Fruit fly (Drosophila melanogaster) whole organism, embryonic: ENCODE data around the gene PAN3.
A peak's percentile ranks its signal among the peaks of the same experiment; 100 is the strongest.

Experiments used
- Atf-2 ChIP-seq: fragments of 200-800 bp; sonication (Bioruptor generic); optimal IDR thresholded peaks from 2 replicates; lab custom pipeline; 2016; ENCODE audit warnings: missing biosample characterization, missing genetic modification characterization
- Atf6 ChIP-seq: fragments of 200-800 bp; sonication (Bioruptor generic); IDR thresholded peaks from 2 replicates; pipeline ENCODE4 v1.3.6; 2022; ENCODE audit warnings: missing biosample characterization, missing genetic modification characterization
- CG1024 ChIP-seq: fragments of 200-800 bp; sonication (Bioruptor generic); IDR thresholded peaks from 2 replicates; pipeline ENCODE4 v1.3.6; 2022; ENCODE audit warnings: missing biosample characterization, missing genetic modification characterization
- CG11398 ChIP-seq: fragments of 200-800 bp; sonication (Bioruptor generic); optimal IDR thresholded peaks from 2 replicates; lab custom pipeline; 2016; ENCODE audit warnings: missing biosample characterization, missing genetic modification characterization
- CG11456 ChIP-seq: fragments of 200-800 bp; sonication (Bioruptor generic); IDR thresholded peaks from 3 replicates; pipeline ENCODE4 v1.3.6; 2022; ENCODE audit warnings: missing biosample characterization, missing genetic modification characterization
- CG13123 ChIP-seq: fragments of 200-800 bp; sonication (Bioruptor generic); optimal IDR thresholded peaks from 2 replicates; lab custom pipeline; 2016; ENCODE audit warnings: missing biosample characterization, missing genetic modification characterization
- CG14014 ChIP-seq: fragments of 200-800 bp; sonication (Bioruptor generic); IDR thresholded peaks from 2 replicates; pipeline ENCODE4 v1.3.6; 2022; ENCODE audit warnings: missing biosample characterization, missing genetic modification characterization
- CG15514 ChIP-seq: fragments of 200-800 bp; sonication (Bioruptor generic); optimal IDR thresholded peaks from 3 replicates; lab custom pipeline; 2017; ENCODE audit warnings: missing biosample characterization, missing genetic modification characterization, mild to moderate bottlenecking, moderate library complexity, missing genetic modification reagents
- CG16813 ChIP-seq: fragments of 200-800 bp; sonication (Bioruptor generic); IDR thresholded peaks from 3 replicates; pipeline ENCODE4 v1.3.6; 2022; ENCODE audit warnings: missing biosample characterization, missing genetic modification characterization; ENCODE audit not compliant: partially characterized antibody
- CG1792 ChIP-seq: fragments of 200-800 bp; sonication (Bioruptor generic); optimal IDR thresholded peaks from 2 replicates; lab custom pipeline; 2016; ENCODE audit warnings: missing biosample characterization, missing genetic modification characterization
- CG2129 ChIP-seq: fragments of 200-800 bp; sonication (Bioruptor generic); IDR thresholded peaks from 2 replicates; pipeline ENCODE4 v1.3.6; 2022; ENCODE audit warnings: missing biosample characterization, missing genetic modification characterization; ENCODE audit not compliant: partially characterized antibody
- CG33213 ChIP-seq: fragments of 200-800 bp; sonication (Bioruptor generic); optimal IDR thresholded peaks from 3 replicates; lab custom pipeline; 2016; ENCODE audit warnings: missing biosample characterization, missing genetic modification characterization
- CG33557 ChIP-seq: fragments of 200-800 bp; sonication (Bioruptor generic); optimal IDR thresholded peaks from 2 replicates; lab custom pipeline; 2019; ENCODE audit warnings: missing biosample characterization, mild to moderate bottlenecking, missing genetic modification characterization, moderate library complexity
- CG3407 ChIP-seq: fragments of 200-800 bp; sonication (Bioruptor generic); optimal IDR thresholded peaks from 2 replicates; lab custom pipeline; 2018; ENCODE audit warnings: missing biosample characterization, mild to moderate bottlenecking, missing genetic modification characterization
- CG3838 ChIP-seq: fragments of 200-800 bp; sonication (Bioruptor generic); optimal IDR thresholded peaks from 3 replicates; lab custom pipeline; 2016; ENCODE audit warnings: missing biosample characterization, missing genetic modification characterization
- CG4360 ChIP-seq: fragments of 200-800 bp; sonication (Bioruptor generic); IDR thresholded peaks from 2 replicates; pipeline ENCODE4 v1.3.6; 2022; ENCODE audit warnings: missing biosample characterization, missing genetic modification characterization
- CG4617 ChIP-seq: fragments of 200-800 bp; sonication (Bioruptor generic); optimal IDR thresholded peaks from 3 replicates; lab custom pipeline; 2016; ENCODE audit warnings: missing biosample characterization, missing genetic modification characterization, borderline replicate concordance
- CG4707 ChIP-seq: fragments of 200-800 bp; sonication (Bioruptor generic); optimal IDR thresholded peaks from 2 replicates; lab custom pipeline; 2018; ENCODE audit warnings: missing biosample characterization, mild to moderate bottlenecking, missing genetic modification characterization, moderate library complexity
- CG6254 ChIP-seq: fragments of 200-800 bp; sonication (Bioruptor generic); optimal IDR thresholded peaks from 3 replicates; lab custom pipeline; 2017; ENCODE audit warnings: mild to moderate bottlenecking, missing biosample characterization, missing genetic modification reagents, missing genetic modification characterization
- CG6689 ChIP-seq: fragments of 200-800 bp; sonication (Bioruptor generic); IDR thresholded peaks from 2 replicates; pipeline ENCODE4 v1.3.6; 2022; ENCODE audit warnings: missing biosample characterization, missing genetic modification characterization
- CG6854 ChIP-seq: fragments of 200-800 bp; sonication (Bioruptor generic); optimal IDR thresholded peaks from 3 replicates; lab custom pipeline; 2017; ENCODE audit warnings: missing biosample characterization, mild to moderate bottlenecking, missing genetic modification characterization
- CG7987 ChIP-seq: fragments of 200-800 bp; sonication (Bioruptor generic); optimal IDR thresholded peaks from 2 replicates; lab custom pipeline; 2018; ENCODE audit warnings: missing biosample characterization, mild to moderate bottlenecking, missing genetic modification characterization, moderate library complexity
- CG8281 ChIP-seq: fragments of 200-800 bp; sonication (Bioruptor generic); optimal IDR thresholded peaks from 2 replicates; lab custom pipeline; 2018; ENCODE audit warnings: missing biosample characterization, mild to moderate bottlenecking, missing genetic modification characterization, moderate library complexity
- CG9215 ChIP-seq: fragments of 200-800 bp; sonication (Bioruptor generic); IDR thresholded peaks from 2 replicates; pipeline ENCODE4 v1.3.6; 2022; ENCODE audit warnings: missing biosample characterization, missing genetic modification characterization
- CG9817 ChIP-seq: fragments of 200-800 bp; sonication (Bioruptor generic); optimal IDR thresholded peaks from 2 replicates; lab custom pipeline; 2018; ENCODE audit warnings: missing biosample characterization, mild to moderate bottlenecking, missing genetic modification characterization, moderate library complexity
- CHES-1-like ChIP-seq: fragments of 200-800 bp; sonication (Bioruptor generic); optimal IDR thresholded peaks from 2 replicates; lab custom pipeline; 2016; ENCODE audit warnings: missing biosample characterization, missing genetic modification characterization
- Camta ChIP-seq: fragments of 200-800 bp; sonication (Bioruptor generic); optimal IDR thresholded peaks from 2 replicates; lab custom pipeline; 2016; ENCODE audit warnings: missing biosample characterization, missing genetic modification characterization
- D19B ChIP-seq: fragments of 200-800 bp; sonication (Bioruptor generic); optimal IDR thresholded peaks from 2 replicates; lab custom pipeline; 2017; ENCODE audit warnings: missing biosample characterization, mild to moderate bottlenecking, missing genetic modification characterization
- Doc2 ChIP-seq: fragments of 200-800 bp; sonication (Bioruptor generic); IDR thresholded peaks from 2 replicates; pipeline ENCODE4 v1.3.6; 2022; ENCODE audit warnings: missing biosample characterization, missing genetic modification characterization
- Eip74EF ChIP-seq, 2 experiments: fragments of 200-800 bp in 1 of 2; fragments of >200 bp in 1 of 2; sonication (Bioruptor generic) in 1 of 2; optimal IDR thresholded peaks; 2 replicates each; lab custom pipeline; 2017 to 2019; ENCODE audit warnings: missing biosample characterization in 2 of 2, missing genetic modification characterization in 2 of 2, mild to moderate bottlenecking in 1 of 2, moderate library complexity in 1 of 2
- HLH54F ChIP-seq: fragments of 200-800 bp; sonication (Bioruptor generic); optimal IDR thresholded peaks from 3 replicates; lab custom pipeline; 2016; ENCODE audit warnings: missing biosample characterization, missing genetic modification characterization
- Hsf ChIP-seq: fragments of 200-800 bp; sonication (Bioruptor generic); optimal IDR thresholded peaks from 3 replicates; lab custom pipeline; 2016; ENCODE audit warnings: missing biosample characterization, missing genetic modification characterization
- Lpt ChIP-seq: fragments of >200 bp; optimal IDR thresholded peaks from 2 replicates; lab custom pipeline; 2018; ENCODE audit warnings: missing biosample characterization, missing genetic modification characterization
- Nf-YA ChIP-seq: fragments of 200-800 bp; sonication (Bioruptor generic); IDR thresholded peaks from 2 replicates; pipeline ENCODE4 v1.3.6; 2022; ENCODE audit warnings: missing biosample characterization, missing genetic modification characterization
- Sin3A ChIP-seq: fragments of >200 bp; optimal IDR thresholded peaks from 2 replicates; lab custom pipeline; 2018
- ash1 ChIP-seq: fragments of 200-800 bp; sonication (Bioruptor generic); optimal IDR thresholded peaks from 2 replicates; lab custom pipeline; 2018; ENCODE audit warnings: missing biosample characterization, mild to moderate bottlenecking, missing genetic modification characterization
- caup ChIP-seq: fragments of 200-800 bp; sonication (Bioruptor generic); optimal IDR thresholded peaks from 3 replicates; lab custom pipeline; 2017; ENCODE audit warnings: missing biosample characterization, mild to moderate bottlenecking, missing genetic modification characterization, moderate library complexity; ENCODE audit not compliant: severe bottlenecking
- chinmo ChIP-seq: fragments of 200-800 bp; sonication (Bioruptor generic); IDR thresholded peaks from 4 replicates; pipeline ENCODE4 v1.3.6; 2022; ENCODE audit warnings: missing biosample characterization, missing genetic modification characterization; ENCODE audit not compliant: partially characterized antibody
- dm ChIP-seq: fragments of 200-800 bp; sonication (Bioruptor generic); optimal IDR thresholded peaks from 3 replicates; lab custom pipeline; 2016; ENCODE audit warnings: missing biosample characterization, missing genetic modification characterization
- en ChIP-seq: fragments of 200-800 bp; sonication (Bioruptor generic); optimal IDR thresholded peaks from 2 replicates; lab custom pipeline; 2016; ENCODE audit warnings: missing biosample characterization, missing genetic modification characterization
- fd96Cb ChIP-seq: fragments of 200-800 bp; sonication (Bioruptor generic); optimal IDR thresholded peaks from 2 replicates; lab custom pipeline; 2018; ENCODE audit warnings: missing biosample characterization, mild to moderate bottlenecking, missing genetic modification characterization, moderate library complexity
- gce ChIP-seq: fragments of 200-800 bp; sonication (Bioruptor generic); IDR thresholded peaks from 3 replicates; pipeline ENCODE4 v1.3.6; 2022; ENCODE audit warnings: missing biosample characterization, missing genetic modification characterization
- hkb ChIP-seq, 2 experiments: fragments of 200-800 bp in 1 of 2; fragments of >200 bp in 1 of 2; sonication (Bioruptor generic) in 1 of 2; IDR thresholded peaks in 1 of 2; optimal IDR thresholded peaks in 1 of 2; 2 replicates each; pipeline versions ENCODE4 v1.3.6 to Lab custom; 2017 to 2022; ENCODE audit warnings: missing biosample characterization in 1 of 2, missing genetic modification characterization in 1 of 2
- kni ChIP-seq: fragments of 200-800 bp; sonication (Bioruptor generic); optimal IDR thresholded peaks from 3 replicates; lab custom pipeline; 2017; ENCODE audit warnings: mild to moderate bottlenecking, missing biosample characterization, missing genetic modification reagents, missing genetic modification characterization
- nau ChIP-seq: fragments of 200-800 bp; sonication (Bioruptor generic); optimal IDR thresholded peaks from 3 replicates; lab custom pipeline; 2017; ENCODE audit warnings: missing biosample characterization, mild to moderate bottlenecking, missing genetic modification characterization, missing genetic modification reagents
- run ChIP-seq: fragments of 200-800 bp; sonication (Bioruptor generic); optimal IDR thresholded peaks from 3 replicates; lab custom pipeline; 2018; ENCODE audit warnings: missing biosample characterization, mild to moderate bottlenecking, missing genetic modification characterization
- tll ChIP-seq, 2 experiments: fragments of 200-800 bp in 1 of 2; fragments of >200 bp in 1 of 2; sonication (Bioruptor generic) in 1 of 2; optimal IDR thresholded peaks; 2 replicates each; lab custom pipeline; 2017 to 2019; ENCODE audit warnings: missing biosample characterization in 2 of 2, missing genetic modification characterization in 2 of 2, mild to moderate bottlenecking in 1 of 2, moderate library complexity in 1 of 2
- trh ChIP-seq: fragments of 200-800 bp; sonication (Bioruptor generic); optimal IDR thresholded peaks from 2 replicates; lab custom pipeline; 2016; ENCODE audit warnings: missing biosample characterization, missing genetic modification characterization
- zen2 ChIP-seq: fragments of 200-800 bp; sonication (Bioruptor generic); IDR thresholded peaks from 3 replicates; pipeline ENCODE4 v1.3.6; 2022; ENCODE audit warnings: missing biosample characterization, missing genetic modification characterization; ENCODE audit not compliant: partially characterized antibody

Gene PAN3

DNA sequence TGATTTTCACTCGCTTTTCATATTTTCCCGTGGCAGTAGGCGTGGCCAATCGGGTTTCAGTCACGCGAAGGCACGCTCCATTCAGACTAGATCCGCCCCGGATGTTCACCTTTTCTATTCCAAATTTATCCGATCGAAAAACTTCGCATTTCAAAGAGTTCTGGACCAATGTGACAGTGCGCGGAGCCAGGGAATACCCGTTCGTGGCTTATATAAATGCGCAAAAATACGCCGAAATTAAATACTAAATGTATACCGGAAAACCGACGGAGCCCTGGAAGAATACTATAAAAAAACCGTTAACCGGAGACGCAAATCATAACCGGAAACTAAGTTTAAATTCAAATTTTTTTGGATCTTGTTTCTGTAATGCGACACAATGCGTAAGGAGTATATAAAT, 56.6 kb downstream of the PAN3 start, which contains the start of gene promL (continued):
- TF ChIP-seq CG9215 (GFP tag; lab: Robert Waterston, UW) (no peak), CHES-1-like (GFP tag; lab: Kevin White, UChicago) (peak; percentile 61), CG3838 (peak; percentile 15), fd96Cb (no peak), CG15514 (peak; percentile 88), gce (GFP tag; lab: Robert Waterston, UW) (no peak)

DNA sequence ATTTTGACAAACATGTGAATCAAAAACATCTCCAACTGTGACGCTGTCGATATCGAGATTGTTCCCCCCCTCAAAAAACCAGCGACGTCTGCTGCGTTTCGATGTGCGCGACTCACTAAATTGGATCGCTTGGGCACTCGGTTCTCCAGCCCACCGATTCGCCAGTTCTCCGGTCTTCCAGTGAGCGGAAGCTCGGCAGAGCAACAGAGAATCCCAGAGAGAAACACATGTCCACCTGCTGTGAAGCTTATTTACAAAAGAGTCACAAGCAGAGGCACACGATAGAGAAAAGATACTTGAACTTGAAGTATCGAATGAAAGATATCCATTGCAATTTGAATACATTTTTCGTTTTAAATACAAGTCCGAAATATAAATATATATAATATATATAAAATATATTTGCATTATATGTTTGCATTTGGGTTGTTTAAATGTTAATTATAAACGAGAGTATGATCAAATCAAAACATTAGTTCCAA, 63.2 kb downstream of the PAN3 start:
- TF ChIP-seq Hsf (GFP tag; lab: Kevin White, UChicago), result no peak
- TF ChIP-seq hkb (optimal IDR thresholded peaks at IDR 0.05; lab: Kevin White, UChicago), result no peak
- no peak for TF ChIP-seq hkb (GFP tag; IDR thresholded peaks at IDR 0.05; lab: Robert Waterston, UW)
- no peak for TF ChIP-seq CG33213 (GFP tag; lab: Kevin White, UChicago)
- TF ChIP-seq run, result no peak
- no peak for TF ChIP-seq CG4617 (GFP tag; lab: Kevin White, UChicago)
- TF ChIP-seq en, result no peak
- peak; percentile 9 for TF ChIP-seq nau
- no peak for TF ChIP-seq ash1 (GFP tag; lab: Kevin White, UChicago)
- TF ChIP-seq CG14014, result no peak
- TF ChIP-seq CG2129 (GFP tag; lab: Robert Waterston, UW), result no peak
- TF ChIP-seq Eip74EF (GFP tag; optimal IDR thresholded peaks at IDR 0.05; lab: Kevin White, UChicago), result peak in 1 of 2 experiments; percentile 1
- TF ChIP-seq tll (GFP tag; optimal IDR thresholded peaks at IDR 0.05; lab: Kevin White, UChicago), result no peak
- TF ChIP-seq Atf-2, result no peak
- no peak for TF ChIP-seq CG1792
- TF ChIP-seq trh (GFP tag; lab: Kevin White, UChicago), result no peak
- no peak for TF ChIP-seq zen2
- TF ChIP-seq Nf-YA (GFP tag; lab: Robert Waterston, UW), result no peak
- no peak for TF ChIP-seq CG4360
- no peak for TF ChIP-seq CG16813 (GFP tag; lab: Robert Waterston, UW)
- no peak for TF ChIP-seq CG13123 (GFP tag; lab: Kevin White, UChicago)
- TF ChIP-seq HLH54F, result no peak
- no peak for TF ChIP-seq Camta (GFP tag; lab: Kevin White, UChicago)
- peak; percentile 70; the same call in 1 of the 4 replicates for TF ChIP-seq chinmo (GFP tag; lab: Robert Waterston, UW)
- no peak for TF ChIP-seq CG9817 (tag; lab: Kevin White, UChicago)
- TF ChIP-seq Sin3A (lab: Kevin White, UChicago), result no peak
- no peak for TF ChIP-seq CG6689 (GFP tag; lab: Robert Waterston, UW)
- TF ChIP-seq kni (GFP tag; lab: Kevin White, UChicago), result no peak
- TF ChIP-seq caup, result peak; percentile 14
- TF ChIP-seq Doc2, result no peak
- TF ChIP-seq CG33557 (GFP tag; lab: Kevin White, UChicago), result no peak
- TF ChIP-seq Lpt (GFP tag; lab: Kevin White, UChicago), result no peak
- no peak for TF ChIP-seq CG8281
- no peak for TF ChIP-seq CG6254 (GFP tag; lab: Kevin White, UChicago)
- no peak for TF ChIP-seq CG3407
- TF ChIP-seq CG11398 (GFP tag; lab: Kevin White, UChicago), result no peak
- TF ChIP-seq dm (GFP tag; lab: Kevin White, UChicago), result no peak
- TF ChIP-seq CG4707, result no peak
- peak; percentile 32 for TF ChIP-seq CG7987
- TF ChIP-seq Atf6, result peak; percentile 29
- no peak for TF ChIP-seq CG1024 (GFP tag; lab: Robert Waterston, UW)
- TF ChIP-seq CG6854, result no peak
- TF ChIP-seq D19B (GFP tag; lab: Kevin White, UChicago), result peak; percentile 93
- 0 out of 3 replicates have a peak, but pooled peaks have one; percentile 7 for TF ChIP-seq CG11456 (GFP tag; lab: Robert Waterston, UW)
